Fruit fly (Drosophila melanogaster): Measurements from ENCODE around the gene ppk21.

Gene ppk21

dm6 chr3R:29686698-29687097 lies 22.1 kb downstream of the ppk21 start:
- TF ChIP-seq CG17801 (GFP tag; optimal IDR thresholded peaks at IDR 0.05; ENCODE audit: partially characterized antibody): no peak

dm6 chr3R:29689211-29689610 lies 24.6 kb downstream of the ppk21 start, which contains the start of gene Obp99c:
Gene Obp99c (minus strand): TSS chr3R:29689311.
- TF ChIP-seq CG17801 (GFP tag; optimal IDR thresholded peaks at IDR 0.05; ENCODE audit: partially characterized antibody): no peak

dm6 chr3R:29689833-29690538 lies 25.4 kb downstream of the ppk21 start:
- TF ChIP-seq CG17801 (GFP tag; optimal IDR thresholded peaks at IDR 0.05; ENCODE audit: partially characterized antibody): no peak

dm6 chr3R:29690539-29690852 lies 25.9 kb downstream of the ppk21 start:
- no peak for TF ChIP-seq CG17801 (GFP tag; optimal IDR thresholded peaks at IDR 0.05; ENCODE audit: partially characterized antibody)

dm6 chr3R:29690960-29691527 lies 26.5 kb downstream of the ppk21 start:
- TF ChIP-seq CG17801 (GFP tag; optimal IDR thresholded peaks at IDR 0.05; ENCODE audit: partially characterized antibody): no peak

- no peak for TF ChIP-seq CG17801 (GFP tag; optimal IDR thresholded peaks at IDR 0.05; ENCODE audit: partially characterized antibody)
Observed at dm6 chr3R:29692009-29692641, 27.5 kb downstream of the ppk21 start, which contains the start of gene dmrt99B. Gene dmrt99B (plus strand): TSS chr3R:29692591.

dm6 chr3R:29695744-29696143 lies 31.2 kb downstream of the ppk21 start:
- TF ChIP-seq CG17801 (GFP tag; optimal IDR thresholded peaks at IDR 0.05; ENCODE audit: partially characterized antibody): no peak

dm6 chr3R:29696359-29696758 lies 31.8 kb downstream of the ppk21 start:
- no peak for TF ChIP-seq CG17801 (GFP tag; optimal IDR thresholded peaks at IDR 0.05; ENCODE audit: partially characterized antibody)

dm6 chr3R:29697841-29698240 lies 33.3 kb downstream of the ppk21 start:
- no peak for TF ChIP-seq CG17801 (GFP tag; optimal IDR thresholded peaks at IDR 0.05; ENCODE audit: partially characterized antibody)

dm6 chr3R:29699220-29699619 lies 34.6 kb downstream of the ppk21 start:
- no peak for TF ChIP-seq CG17801 (GFP tag; optimal IDR thresholded peaks at IDR 0.05; ENCODE audit: partially characterized antibody)

dm6 chr3R:29701739-29702138 lies 37.2 kb downstream of the ppk21 start:
- no peak for TF ChIP-seq CG17801 (GFP tag; optimal IDR thresholded peaks at IDR 0.05; ENCODE audit: partially characterized antibody)

dm6 chr3R:29704557-29704956 lies 40.0 kb downstream of the ppk21 start:
- TF ChIP-seq CG17801 (GFP tag; optimal IDR thresholded peaks at IDR 0.05; ENCODE audit: partially characterized antibody): no peak

dm6 chr3R:29705789-29706303 lies 41.3 kb downstream of the ppk21 start:
- no peak for TF ChIP-seq CG17801 (GFP tag; optimal IDR thresholded peaks at IDR 0.05; ENCODE audit: partially characterized antibody)

- no peak for TF ChIP-seq CG17801 (GFP tag; optimal IDR thresholded peaks at IDR 0.05; ENCODE audit: partially characterized antibody)
Observed at dm6 chr3R:29707258-29707657, 42.7 kb downstream of the ppk21 start.

- TF ChIP-seq CG17801 (GFP tag; optimal IDR thresholded peaks at IDR 0.05; ENCODE audit: partially characterized antibody): no peak
Observed at dm6 chr3R:29708322-29708721, 43.7 kb downstream of the ppk21 start.

dm6 chr3R:29711434-29711833 lies 46.9 kb downstream of the ppk21 start:
- no peak for TF ChIP-seq CG17801 (GFP tag; optimal IDR thresholded peaks at IDR 0.05; ENCODE audit: partially characterized antibody)

Measured in ovary, adult (tissue).